Worm (Caenorhabditis elegans): ENCODE measurements around the gene F54F7.10.

Gene F54F7.10

DNA sequence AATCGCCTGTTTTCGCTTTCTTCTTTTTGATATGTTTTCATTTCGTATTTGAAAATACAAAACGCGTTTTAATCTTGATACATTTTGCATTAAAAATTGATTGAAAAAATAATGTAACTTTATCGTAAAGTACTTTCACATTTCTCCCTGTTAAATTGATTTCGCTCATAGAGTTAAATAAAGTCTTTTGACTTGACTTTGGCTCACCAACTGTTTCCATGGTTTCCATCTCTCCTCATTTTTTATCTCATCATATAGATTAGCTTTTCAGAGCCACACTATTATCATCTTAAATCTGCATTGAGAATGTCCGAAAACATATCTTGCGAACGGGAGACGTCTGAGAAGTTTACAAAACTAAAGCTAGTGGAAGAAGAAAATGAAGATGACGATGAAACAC lies at the start of gene F54F7.10:
Gene F54F7.10 (plus strand): TSS at position 301 of the 400 bp plus-strand sequence.
- TF ChIP-seq F13C5.2 (tag; optimal IDR thresholded peaks at IDR 0.05) (no peak), aly-1 (tag; optimal IDR thresholded peaks at IDR 0.05) (no peak), hnd-1 (tag; optimal IDR thresholded peaks at IDR 0.05) (no peak), ceh-13 (GFP tag; optimal IDR thresholded peaks at IDR 0.05) (no peak), hmg-4 (GFP tag; optimal IDR thresholded peaks at IDR 0.05) (no peak), hmbx-1 (tag; optimal IDR thresholded peaks at IDR 0.05) (no peak), pes-1 (GFP tag; IDR thresholded peaks at IDR 0.05) (no peak)

DNA sequence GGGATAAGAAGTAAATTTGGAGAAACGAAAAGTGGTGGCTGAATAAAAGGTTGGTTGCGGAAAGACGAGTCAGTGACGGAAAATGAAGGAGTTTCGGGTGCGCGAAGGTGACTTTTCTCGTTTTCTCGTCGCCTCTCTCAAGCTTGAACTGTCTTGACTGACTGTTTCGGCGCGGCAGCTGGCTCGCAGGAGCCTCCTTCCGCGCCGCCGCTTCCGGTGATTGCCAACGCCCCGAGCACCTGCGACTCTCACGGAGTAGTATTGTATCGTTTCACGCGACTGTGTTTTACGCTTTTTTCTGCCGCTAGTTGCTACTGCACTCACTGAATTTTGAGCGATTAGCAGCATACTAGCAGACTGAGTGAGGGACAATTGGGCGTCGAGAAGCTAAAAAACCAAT lies 48.7 kb upstream of the F54F7.10 start, which contains the start of gene C34E11.2:
Gene C34E11.2 (minus strand): TSS at position 84 of the 400 bp plus-strand sequence.
- TF ChIP-seq flt-1 (GFP tag; IDR thresholded peaks at IDR 0.05) (no peak), pes-1 (GFP tag; IDR thresholded peaks at IDR 0.05) (no peak)

DNA sequence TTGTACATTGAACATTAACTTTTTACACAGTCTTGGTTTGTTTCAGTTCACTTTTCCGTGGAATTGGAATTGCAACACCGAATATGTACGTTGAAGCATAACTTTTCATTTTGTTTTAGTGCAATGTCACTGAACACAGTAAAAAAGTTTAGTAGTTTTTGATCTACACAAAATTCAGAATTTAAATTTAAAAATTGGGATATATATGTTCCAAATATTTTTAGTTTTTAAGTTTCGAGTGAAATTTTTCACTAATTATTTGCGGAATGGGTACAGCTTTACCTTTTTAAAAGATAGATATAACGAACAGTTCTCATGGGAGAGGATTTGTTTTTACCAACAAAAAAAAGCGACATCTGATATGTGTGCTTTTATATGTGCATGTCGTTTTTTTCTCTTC lies 46.6 kb upstream of the F54F7.10 start:
- TF ChIP-seq hnd-1 (tag; optimal IDR thresholded peaks at IDR 0.05) (no peak), F13C5.2 (tag; optimal IDR thresholded peaks at IDR 0.05) (no peak), B0310.2 (tag; optimal IDR thresholded peaks at IDR 0.05) (no peak), tbx-37 (GFP tag; conservative IDR thresholded peaks at IDR 0.05) (no peak), scrt-1 (GFP tag; IDR thresholded peaks at IDR 0.05) (no peak), pes-1 (GFP tag; IDR thresholded peaks at IDR 0.05) (no peak), hmbx-1 (tag; optimal IDR thresholded peaks at IDR 0.05) (no peak), hmg-4 (GFP tag; optimal IDR thresholded peaks at IDR 0.05) (no peak), ceh-13 (GFP tag; optimal IDR thresholded peaks at IDR 0.05) (no peak), ets-7 (tag; optimal IDR thresholded peaks at IDR 0.05) (no peak), tra-4 (tag; optimal IDR thresholded peaks at IDR 0.05) (no peak), ceh-36 (tag; optimal IDR thresholded peaks at IDR 0.05) (no peak), flt-1 (GFP tag; IDR thresholded peaks at IDR 0.05) (no peak)

DNA sequence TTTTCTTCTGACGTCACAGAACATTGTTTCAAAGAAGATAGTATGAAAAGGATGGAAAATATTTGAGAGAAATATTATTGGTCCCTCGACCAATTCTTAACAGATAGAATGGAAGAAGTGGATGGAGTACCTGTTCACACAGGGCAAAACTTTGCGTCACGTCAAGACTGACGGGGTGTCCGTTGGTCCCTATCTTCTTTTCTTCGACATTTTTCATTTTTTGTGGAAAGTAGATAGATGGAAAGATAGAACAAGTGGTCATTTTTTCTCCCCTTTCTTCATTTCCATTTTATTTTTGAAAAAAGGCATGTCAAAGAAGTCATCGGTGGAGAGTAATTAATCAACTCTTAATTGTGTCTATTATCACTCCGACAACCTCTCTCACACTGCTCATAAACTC lies 44.7 kb upstream of the F54F7.10 start:
- TF ChIP-seq ama-1 (optimal IDR thresholded peaks at IDR 0.05) (no peak), tbx-37 (GFP tag; conservative IDR thresholded peaks at IDR 0.05) (no peak), scrt-1 (GFP tag; IDR thresholded peaks at IDR 0.05) (no peak), tra-4 (tag; optimal IDR thresholded peaks at IDR 0.05) (no peak), F13C5.2 (tag; optimal IDR thresholded peaks at IDR 0.05) (no peak), tbx-11 (GFP tag; IDR thresholded peaks at IDR 0.05) (no peak), aly-1 (tag; optimal IDR thresholded peaks at IDR 0.05) (no peak), sea-1 (GFP tag; conservative IDR thresholded peaks at IDR 0.05) (no peak), flt-1 (GFP tag; IDR thresholded peaks at IDR 0.05) (no peak), ceh-36 (tag; optimal IDR thresholded peaks at IDR 0.05) (no peak), hmbx-1 (tag; optimal IDR thresholded peaks at IDR 0.05) (no peak), B0310.2 (tag; optimal IDR thresholded peaks at IDR 0.05) (no peak), hmg-4 (GFP tag; optimal IDR thresholded peaks at IDR 0.05) (no peak), pes-1 (GFP tag; IDR thresholded peaks at IDR 0.05) (no peak), ceh-13 (GFP tag; optimal IDR thresholded peaks at IDR 0.05) (no peak), hnd-1 (tag; optimal IDR thresholded peaks at IDR 0.05) (no peak), ets-7 (tag; optimal IDR thresholded peaks at IDR 0.05) (no peak)

DNA sequence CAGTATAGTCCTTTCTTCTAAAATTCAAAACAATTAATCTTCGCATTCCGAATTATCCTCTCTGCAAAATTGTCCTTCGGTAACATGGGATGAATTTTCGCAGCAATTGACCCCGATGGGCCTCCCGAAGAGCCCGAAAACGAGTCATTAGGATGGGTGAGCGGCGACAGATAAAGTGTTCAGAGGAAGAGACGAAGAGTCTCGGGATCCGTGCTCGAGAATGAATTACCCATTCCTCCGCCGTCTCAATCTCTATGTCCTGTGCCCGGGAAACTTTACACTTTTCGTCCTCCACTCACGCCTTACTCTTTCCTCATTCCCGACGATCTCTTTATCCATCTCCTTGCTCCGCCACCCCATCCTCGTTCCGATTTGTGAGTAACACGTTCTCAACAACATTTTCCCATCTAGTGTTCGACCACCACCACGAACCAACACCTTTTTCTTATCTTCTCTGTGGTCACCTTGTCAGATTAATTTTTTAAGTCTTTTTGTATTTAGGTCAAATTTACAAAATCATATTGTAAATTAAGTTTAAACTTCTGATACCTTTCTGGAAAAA lies 42.2 kb upstream of the F54F7.10 start:
- TF ChIP-seq scrt-1 (GFP tag; IDR thresholded peaks at IDR 0.05) (no peak), hmg-4 (GFP tag; optimal IDR thresholded peaks at IDR 0.05) (no peak), tbx-11 (GFP tag; IDR thresholded peaks at IDR 0.05) (no peak)

DNA sequence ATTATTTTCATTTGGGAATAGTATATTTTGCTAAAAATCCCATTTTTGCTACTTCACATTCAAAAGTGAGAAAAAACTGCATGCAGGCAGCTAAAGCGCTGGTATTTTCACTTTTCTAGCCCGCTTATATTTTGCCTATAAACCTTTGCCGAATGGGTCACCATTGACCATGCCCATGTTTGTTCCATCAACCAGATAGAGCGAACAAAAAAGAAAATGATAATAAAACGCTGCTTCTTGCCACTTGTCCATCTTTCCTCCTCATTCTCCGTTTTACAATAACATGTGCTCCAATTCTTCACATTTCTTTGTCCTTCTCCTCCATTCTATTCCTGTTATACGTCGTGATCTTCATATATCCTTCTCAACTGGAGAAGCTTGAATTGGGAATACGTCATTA lies 39.7 kb upstream of the F54F7.10 start, which contains the start of gene tag-241:
Gene tag-241 (plus strand): TSS at position 301 of the 400 bp plus-strand sequence.
- TF ChIP-seq B0310.2 (tag; optimal IDR thresholded peaks at IDR 0.05) (no peak), tra-4 (tag; optimal IDR thresholded peaks at IDR 0.05) (no peak), tbx-11 (GFP tag; IDR thresholded peaks at IDR 0.05) (no peak)

DNA sequence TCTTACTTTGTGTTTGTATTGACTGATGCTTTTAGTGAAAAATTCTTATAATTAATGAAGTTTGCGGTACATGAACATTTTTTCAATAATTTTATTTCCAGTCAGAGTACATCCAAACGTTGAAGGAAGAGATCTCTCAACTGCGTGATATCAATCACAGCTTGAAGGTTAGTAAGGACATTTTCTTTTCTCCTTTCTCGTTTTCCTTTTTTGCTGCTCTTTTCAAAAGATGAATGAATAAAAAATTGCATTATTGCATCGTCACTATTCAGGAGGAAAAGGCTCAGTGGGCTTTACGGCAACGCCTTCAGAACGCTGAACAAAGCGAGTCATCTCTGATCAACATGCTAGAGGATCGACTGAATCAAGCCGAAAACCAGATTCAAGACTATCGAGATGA lies 36.5 kb upstream of the F54F7.10 start:
- no peak for TF ChIP-seq ets-7 (tag; optimal IDR thresholded peaks at IDR 0.05)
- no peak for TF ChIP-seq B0310.2 (tag; optimal IDR thresholded peaks at IDR 0.05)
- no peak for TF ChIP-seq ceh-13 (GFP tag; optimal IDR thresholded peaks at IDR 0.05)
- no peak for TF ChIP-seq scrt-1 (GFP tag; IDR thresholded peaks at IDR 0.05)
- TF ChIP-seq tbx-37 (GFP tag; conservative IDR thresholded peaks at IDR 0.05) = no peak
- no peak for TF ChIP-seq hmg-4 (GFP tag; optimal IDR thresholded peaks at IDR 0.05)
- TF ChIP-seq ceh-36 (tag; optimal IDR thresholded peaks at IDR 0.05) = no peak
- no peak for TF ChIP-seq tra-4 (tag; optimal IDR thresholded peaks at IDR 0.05)

DNA sequence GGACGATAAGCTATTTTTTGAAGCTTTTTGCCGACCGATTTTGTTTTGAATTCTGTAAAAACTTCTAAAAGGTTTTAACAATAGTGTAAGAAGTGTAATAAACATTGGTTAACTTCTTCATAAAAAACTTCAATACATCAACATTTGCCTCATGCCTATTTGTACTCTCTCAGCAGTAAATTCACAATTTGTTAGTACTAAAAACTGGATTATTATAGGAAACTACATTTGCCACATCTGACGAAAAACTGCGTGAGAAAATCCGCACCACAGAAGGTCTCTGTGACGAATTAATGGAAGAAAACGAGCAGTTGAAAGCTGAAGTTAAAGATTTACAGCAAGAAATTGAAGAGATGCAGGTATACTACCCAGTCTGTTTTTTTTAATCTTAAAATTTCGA lies 35.9 kb upstream of the F54F7.10 start:
- TF ChIP-seq flt-1 (GFP tag; IDR thresholded peaks at IDR 0.05) (no peak), ets-7 (tag; optimal IDR thresholded peaks at IDR 0.05) (no peak), pes-1 (GFP tag; IDR thresholded peaks at IDR 0.05) (no peak), scrt-1 (GFP tag; IDR thresholded peaks at IDR 0.05) (no peak), ceh-36 (tag; optimal IDR thresholded peaks at IDR 0.05) (no peak), tbx-11 (GFP tag; IDR thresholded peaks at IDR 0.05) (no peak), B0310.2 (tag; optimal IDR thresholded peaks at IDR 0.05) (no peak)

DNA sequence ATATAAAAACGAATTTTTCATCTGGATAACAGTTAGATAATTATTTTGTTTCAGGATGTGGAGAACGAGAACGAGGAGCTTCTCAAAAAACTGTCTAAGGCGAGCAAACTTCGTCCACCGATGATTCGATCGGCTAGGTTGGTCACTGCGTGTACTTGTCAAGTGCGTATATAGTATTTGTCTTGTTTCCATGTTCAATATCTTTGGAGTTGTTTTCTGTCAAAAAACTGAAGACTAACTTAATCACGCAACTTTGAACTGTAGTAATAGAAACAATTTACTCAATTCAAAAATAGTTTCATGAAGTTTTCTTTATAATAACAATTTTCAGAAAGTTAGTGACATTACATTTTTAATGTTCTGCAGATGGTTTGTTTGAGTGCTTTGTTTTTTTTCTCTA lies 34.7 kb upstream of the F54F7.10 start:
- no peak for TF ChIP-seq tbx-11 (GFP tag; IDR thresholded peaks at IDR 0.05)

Measured in whole organism, early embryonic.